Fruit fly (Drosophila melanogaster): ENCODE measurements around the gene Obp83b.

Gene Obp83b

dm6 chr3R:6009510-6010407 lies 33.1 kb upstream of the Obp83b start (continued):
- TF ChIP-seq CG3407 (GFP tag; optimal IDR thresholded peaks at IDR 0.05) (no peak), ken (GFP tag; IDR thresholded peaks at IDR 0.05) (no peak), Ssrp (tag; optimal IDR thresholded peaks at IDR 0.05) (no peak), phol (tag; optimal IDR thresholded peaks at IDR 0.05) (peak; percentile 12), Mad (GFP tag; optimal IDR thresholded peaks at IDR 0.05) (no peak)

dm6 chr3R:6008202-6009062 lies 31.8 kb upstream of the Obp83b start, which contains the start of gene Rm62:
Gene Rm62, minus strand, starts transcription at chr3R:6008579.
- TF ChIP-seq CG9215 (GFP tag; IDR thresholded peaks at IDR 0.05): no peak
- no peak for TF ChIP-seq CG10462 (GFP tag; optimal IDR thresholded peaks at IDR 0.05)
- no peak for TF ChIP-seq CG11456 (GFP tag; IDR thresholded peaks at IDR 0.05)
- TF ChIP-seq pan (optimal IDR thresholded peaks at IDR 0.05): no peak
- no peak for TF ChIP-seq pan (GFP tag; optimal IDR thresholded peaks at IDR 0.05 in 1 of 2, IDR thresholded peaks at IDR 0.05 in 1 of 2)
- no peak for TF ChIP-seq CG14441 (GFP tag; IDR thresholded peaks at IDR 0.05)
- no peak for TF ChIP-seq az2 (GFP tag; optimal IDR thresholded peaks at IDR 0.05)
- peak; percentile 78 for TF ChIP-seq Dref (GFP tag; IDR thresholded peaks at IDR 0.05)
- no peak for TF ChIP-seq gce (GFP tag; IDR thresholded peaks at IDR 0.05)
- TF ChIP-seq al (GFP tag; IDR thresholded peaks at IDR 0.05): no peak
- peak; percentile 83 for TF ChIP-seq chm (GFP tag; IDR thresholded peaks at IDR 0.05)
- no peak; the same call in 1 of the 2 replicates for TF ChIP-seq stc (GFP tag; IDR thresholded peaks at IDR 0.05)
- no peak for TF ChIP-seq Aef1 (GFP tag; IDR thresholded peaks at IDR 0.05)
- TF ChIP-seq CTCF (GFP tag; optimal IDR thresholded peaks at IDR 0.05): peak; percentile 22
- no peak for TF ChIP-seq Optix (GFP tag; IDR thresholded peaks at IDR 0.05)
- TF ChIP-seq BEAF-32 (GFP tag; optimal IDR thresholded peaks at IDR 0.05): peak; percentile 67
- no peak for TF ChIP-seq zen (tag; optimal IDR thresholded peaks at IDR 0.05)
- no peak for TF ChIP-seq ham (GFP tag; IDR thresholded peaks at IDR 0.05)
- TF ChIP-seq CG33213 (GFP tag; optimal IDR thresholded peaks at IDR 0.05): no peak
- TF ChIP-seq tup (GFP tag; optimal IDR thresholded peaks at IDR 0.05): no peak
- TF ChIP-seq MTF-1 (GFP tag; optimal IDR thresholded peaks at IDR 0.05; ENCODE audit: borderline replicate concordance): peak; percentile 48
- TF ChIP-seq CG3726 (GFP tag; IDR thresholded peaks at IDR 0.05): no peak
- TF ChIP-seq pum (GFP tag; optimal IDR thresholded peaks at IDR 0.05): no peak
- TF ChIP-seq CG16779 (GFP tag; IDR thresholded peaks at IDR 0.05): no peak
- TF ChIP-seq chinmo (GFP tag; IDR thresholded peaks at IDR 0.05; ENCODE audit: partially characterized antibody): no peak
- TF ChIP-seq cato (GFP tag; optimal IDR thresholded peaks at IDR 0.05; ENCODE audit: borderline replicate concordance): no peak
- peak; percentile 62 for TF ChIP-seq lab (GFP tag; optimal IDR thresholded peaks at IDR 0.05)
- no peak for TF ChIP-seq CG18011 (GFP tag; optimal IDR thresholded peaks at IDR 0.05)
- no peak for TF ChIP-seq CG30020 (tag; optimal IDR thresholded peaks at IDR 0.05)
- TF ChIP-seq fd64A (GFP tag; optimal IDR thresholded peaks at IDR 0.05): peak; percentile 39
- TF ChIP-seq TFAM (GFP tag; optimal IDR thresholded peaks at IDR 0.05): no peak
- TF ChIP-seq nerfin-2 (GFP tag; IDR thresholded peaks at IDR 0.05; ENCODE audit: partially characterized antibody): no peak
- TF ChIP-seq ewg (GFP tag; optimal IDR thresholded peaks at IDR 0.05): peak; percentile 2
- peak; percentile 14 for TF ChIP-seq chn (GFP tag; optimal IDR thresholded peaks at IDR 0.05)
- TF ChIP-seq Poxn (GFP tag; IDR thresholded peaks at IDR 0.05): no peak
- TF ChIP-seq gsb-n (tag; optimal IDR thresholded peaks at IDR 0.05): no peak
- no peak for TF ChIP-seq CG8290 (GFP tag; optimal IDR thresholded peaks at IDR 0.05)
- peak; percentile 31 to 66 for TF ChIP-seq CG8290 (tag; optimal IDR thresholded peaks at IDR 0.05)
- TF ChIP-seq HLH4C (GFP tag; IDR thresholded peaks at IDR 0.05; ENCODE audit: partially characterized antibody): peak; percentile 61; the same call in 2 of the 3 replicates
- no peak for TF ChIP-seq Atf-2 (GFP tag; optimal IDR thresholded peaks at IDR 0.05)
- TF ChIP-seq btn (GFP tag; optimal IDR thresholded peaks at IDR 0.05): no peak
- TF ChIP-seq CG31365 (tag; optimal IDR thresholded peaks at IDR 0.05): no peak

All from whole organism, embryonic.